Worm (Caenorhabditis elegans): ENCODE measurements around the gene asna-1.

ce11 chrIII:8910139-8910538, 15.3 kb downstream of the asna-1 start:
- TF ChIP-seq med-1 (GFP tag; optimal IDR thresholded peaks at IDR 0.05; ENCODE audit: insufficient read depth) (no peak), T22C8.4 (GFP tag; IDR thresholded peaks at IDR 0.05) (no peak), flt-1 (GFP tag; IDR thresholded peaks at IDR 0.05) (no peak), tab-1 (GFP tag; IDR thresholded peaks at IDR 0.05) (no peak), ztf-29 (GFP tag; IDR thresholded peaks at IDR 0.05) (no peak), ztf-23 (GFP tag; IDR thresholded peaks at IDR 0.05) (no peak), ref-1 (GFP tag; conservative IDR thresholded peaks at IDR 0.05) (no peak), cog-1 (tag; optimal IDR thresholded peaks at IDR 0.05) (no peak)

All from whole organism, midembryonic.